Fruit fly (Drosophila melanogaster): ENCODE data around the gene CG5021.

DNA sequence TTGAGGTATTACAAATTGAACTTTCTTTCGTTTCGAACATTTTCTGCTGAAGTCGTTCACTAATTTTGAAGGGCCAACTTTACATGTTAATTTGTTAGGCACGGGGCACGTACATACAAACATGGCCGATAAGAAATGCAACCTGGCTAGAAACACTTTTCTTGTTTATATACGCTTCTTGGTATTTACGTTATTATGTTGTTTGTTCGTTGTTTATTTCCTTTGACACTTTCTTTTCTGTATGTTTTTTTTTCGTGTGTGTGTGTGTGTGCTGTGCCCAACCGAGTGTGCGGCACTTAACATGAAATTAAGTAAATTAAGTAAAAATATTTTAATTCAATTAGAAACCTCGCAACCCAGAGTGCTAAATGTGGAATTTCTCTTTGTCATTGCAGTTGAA lies 41.0 kb upstream of the CG5021 start:
- no peak for TF ChIP-seq psq (optimal IDR thresholded peaks at IDR 0.05)
- no peak for TF ChIP-seq CG8478 (optimal IDR thresholded peaks at IDR 0.05)
- no peak for TF ChIP-seq EcR (GFP tag; optimal IDR thresholded peaks at IDR 0.05)
- TF ChIP-seq usp (GFP tag; optimal IDR thresholded peaks at IDR 0.05), result no peak
- TF ChIP-seq pan (optimal IDR thresholded peaks at IDR 0.05), result no peak
